Worm (Caenorhabditis elegans): ENCODE results near the gene W04G3.10.

ce11 chrX:11031047-11031695 is 46.9 kb downstream of the W04G3.10 start:
- TF ChIP-seq lin-39 (tag; optimal IDR thresholded peaks at IDR 0.05) (peak; percentile 47), nhr-25 (tag; optimal IDR thresholded peaks at IDR 0.05) (peak; percentile 94), ZK546.5 (tag; optimal IDR thresholded peaks at IDR 0.05) (no peak), nhr-77 (tag; optimal IDR thresholded peaks at IDR 0.05) (no peak), nhr-76 (tag; optimal IDR thresholded peaks at IDR 0.05) (peak; percentile 19), ceh-82 (tag; optimal IDR thresholded peaks at IDR 0.05) (peak; percentile 51), jun-1 (tag; optimal IDR thresholded peaks at IDR 0.05) (peak; percentile 89), ztf-11 (tag; optimal IDR thresholded peaks at IDR 0.05) (no peak), unc-39 (tag; optimal IDR thresholded peaks at IDR 0.05) (no peak), zag-1 (tag; optimal IDR thresholded peaks at IDR 0.05) (peak; percentile 73), unc-62 (GFP tag; optimal IDR thresholded peaks at IDR 0.05) (peak; percentile 73), elt-2 (tag; optimal IDR thresholded peaks at IDR 0.05) (peak; percentile 74)

Data from whole organism, L3 larva.